Worm (Caenorhabditis elegans): ENCODE measurements around the gene ets-8.

- TF ChIP-seq F22D6.2 (tag; optimal IDR thresholded peaks at IDR 0.05) (no peak), snpc-3.4 (tag; optimal IDR thresholded peaks at IDR 0.05) (no peak), B0261.1 (tag; optimal IDR thresholded peaks at IDR 0.05) (no peak), fkh-3 (tag; optimal IDR thresholded peaks at IDR 0.05) (no peak), ztf-6 (GFP tag; IDR thresholded peaks at IDR 0.05) (no peak), madf-3 (GFP tag; IDR thresholded peaks at IDR 0.05) (no peak)
Measured at ce11 chrIV:1199501-1199900, 39.2 kb upstream of the ets-8 start.
